Worm (Caenorhabditis elegans) whole organism, L4/young adult: ENCODE data around the gene T10G3.8.

ENCODE experiments used
- dao-5 ChIP-seq: sonication (generic microtip); optimal IDR thresholded peaks from 2 replicates; lab custom pipeline; 2016; ENCODE audit warnings: missing genotype, missing genetic modification characterization, moderate library complexity, missing compliant biosample characterization
- him-1 ChIP-seq: sonication (generic microtip); optimal IDR thresholded peaks from 2 replicates; lab custom pipeline; 2016; ENCODE audit warnings: missing genotype, missing genetic modification reagents, missing genetic modification characterization, missing compliant biosample characterization

ce11 chrV:13462974-13463373 lies 13.3 kb downstream of the T10G3.8 start, which contains the start of gene frm-10:
- TF ChIP-seq dao-5 (tag; lab: Kevin White, UChicago) (no peak), him-1 (no peak)
